Fruit fly (Drosophila melanogaster) S2 (cell line): Measurements from ENCODE around the gene armi.

Experiments
- CG8478 ChIP-seq: fragments of >200 bp; optimal IDR thresholded peaks from 2 replicates; lab custom pipeline; 2018
- CTCF ChIP-seq, 2 experiments: fragments of >200 bp; optimal IDR thresholded peaks; 2 replicates each; lab custom pipeline; 2018

- no peak for TF ChIP-seq CG8478
- no peak for TF ChIP-seq CTCF (optimal IDR thresholded peaks at IDR 0.05; lab: Kevin White, UChicago)
Observed at dm6 chr3L:3415633-3416198, 45.4 kb upstream of the armi start.
